Fruit fly (Drosophila melanogaster) whole organism, embryonic: ENCODE results near the gene pim.
A peak's percentile ranks its signal among the peaks of the same experiment; 100 is the strongest.

ENCODE experiments used
- C15 ChIP-seq: fragments of 200-800 bp; sonication (Bioruptor generic); IDR thresholded peaks from 3 replicates; pipeline ENCODE4 v1.3.6; 2022; ENCODE audit warnings: missing biosample characterization, missing genetic modification characterization
- CG10321 ChIP-seq: fragments of 200-800 bp; sonication (Bioruptor generic); IDR thresholded peaks from 2 replicates; pipeline ENCODE4 v1.3.6; 2022; ENCODE audit warnings: missing biosample characterization, missing genetic modification characterization
- CG10565 ChIP-seq: fragments of 200-800 bp; sonication (Bioruptor generic); optimal IDR thresholded peaks from 3 replicates; lab custom pipeline; 2016; ENCODE audit warnings: missing biosample characterization, mild to moderate bottlenecking, missing genetic modification characterization
- CG11696 ChIP-seq: fragments of 200-800 bp; sonication (Bioruptor generic); IDR thresholded peaks from 2 replicates; pipeline ENCODE4 v1.3.6; 2022; ENCODE audit warnings: missing biosample characterization, missing genetic modification characterization
- CG12155 ChIP-seq: fragments of 200-800 bp; sonication (Bioruptor generic); optimal IDR thresholded peaks from 3 replicates; lab custom pipeline; 2016; ENCODE audit warnings: missing biosample characterization, missing genetic modification characterization
- CG13624 ChIP-seq: fragments of 200-800 bp; sonication (Bioruptor generic); optimal IDR thresholded peaks from 2 replicates; lab custom pipeline; 2016; ENCODE audit warnings: missing biosample characterization, missing genetic modification characterization
- CG15514 ChIP-seq: fragments of 200-800 bp; sonication (Bioruptor generic); optimal IDR thresholded peaks from 3 replicates; lab custom pipeline; 2017; ENCODE audit warnings: missing biosample characterization, missing genetic modification characterization, mild to moderate bottlenecking, moderate library complexity, missing genetic modification reagents
- CG17612 ChIP-seq: fragments of 200-800 bp; sonication (Bioruptor generic); IDR thresholded peaks from 2 replicates; pipeline ENCODE4 v1.3.6; 2022; ENCODE audit warnings: missing biosample characterization, missing genetic modification characterization
- CG18011 ChIP-seq: fragments of 200-800 bp; sonication (Bioruptor generic); optimal IDR thresholded peaks from 2 replicates; lab custom pipeline; 2017; ENCODE audit warnings: missing biosample characterization, missing genetic modification characterization, mild to moderate bottlenecking, moderate library complexity, missing genotype
- CG18619 ChIP-seq: fragments of 200-800 bp; sonication (Bioruptor generic); optimal IDR thresholded peaks from 3 replicates; lab custom pipeline; 2017; ENCODE audit warnings: missing biosample characterization, mild to moderate bottlenecking, missing genetic modification characterization
- CG2875 ChIP-seq: fragments of 200-800 bp; sonication (Bioruptor generic); optimal IDR thresholded peaks from 2 replicates; lab custom pipeline; 2017; ENCODE audit warnings: missing biosample characterization, mild to moderate bottlenecking, missing genetic modification characterization, missing genetic modification reagents
- CG31224 ChIP-seq: fragments of 200-800 bp; sonication (Bioruptor generic); IDR thresholded peaks from 2 replicates; pipeline ENCODE4 v1.3.6; 2022; ENCODE audit warnings: missing biosample characterization, missing genetic modification characterization
- CG32772 ChIP-seq: fragments of 200-800 bp; sonication (Bioruptor generic); IDR thresholded peaks from 2 replicates; pipeline ENCODE4 v1.3.6; 2022; ENCODE audit warnings: missing biosample characterization, missing genetic modification characterization
- CG3281 ChIP-seq: fragments of 200-800 bp; sonication (Bioruptor generic); optimal IDR thresholded peaks from 3 replicates; lab custom pipeline; 2017; ENCODE audit warnings: missing biosample characterization, mild to moderate bottlenecking, missing genetic modification characterization
- CG33213 ChIP-seq: fragments of 200-800 bp; sonication (Bioruptor generic); optimal IDR thresholded peaks from 3 replicates; lab custom pipeline; 2016; ENCODE audit warnings: missing biosample characterization, missing genetic modification characterization
- CG3407 ChIP-seq: fragments of 200-800 bp; sonication (Bioruptor generic); optimal IDR thresholded peaks from 2 replicates; lab custom pipeline; 2018; ENCODE audit warnings: missing biosample characterization, mild to moderate bottlenecking, missing genetic modification characterization
- CG4730 ChIP-seq: fragments of 200-800 bp; sonication (Bioruptor generic); IDR thresholded peaks from 2 replicates; pipeline ENCODE4 v1.3.6; 2022; ENCODE audit warnings: missing biosample characterization, missing genetic modification characterization
- CG5953 ChIP-seq: fragments of 200-800 bp; sonication (Bioruptor generic); IDR thresholded peaks from 2 replicates; pipeline ENCODE4 v1.3.6; 2022; ENCODE audit warnings: missing biosample characterization, missing genetic modification characterization
- CG6689 ChIP-seq: fragments of 200-800 bp; sonication (Bioruptor generic); IDR thresholded peaks from 2 replicates; pipeline ENCODE4 v1.3.6; 2022; ENCODE audit warnings: missing biosample characterization, missing genetic modification characterization
- CG6854 ChIP-seq: fragments of 200-800 bp; sonication (Bioruptor generic); optimal IDR thresholded peaks from 3 replicates; lab custom pipeline; 2017; ENCODE audit warnings: missing biosample characterization, mild to moderate bottlenecking, missing genetic modification characterization
- CG7987 ChIP-seq: fragments of 200-800 bp; sonication (Bioruptor generic); optimal IDR thresholded peaks from 2 replicates; lab custom pipeline; 2018; ENCODE audit warnings: missing biosample characterization, mild to moderate bottlenecking, missing genetic modification characterization, moderate library complexity
- CG8388 ChIP-seq: fragments of 200-800 bp; sonication (Bioruptor generic); optimal IDR thresholded peaks from 2 replicates; lab custom pipeline; 2019; ENCODE audit warnings: missing biosample characterization, mild to moderate bottlenecking, missing genetic modification characterization, moderate library complexity
- CG8765 ChIP-seq: fragments of 200-800 bp; sonication (Bioruptor generic); IDR thresholded peaks from 2 replicates; pipeline ENCODE4 v1.3.6; 2022; ENCODE audit warnings: missing biosample characterization, missing genetic modification characterization
- CG9437 ChIP-seq: fragments of 200-800 bp; sonication (Bioruptor generic); optimal IDR thresholded peaks from 2 replicates; lab custom pipeline; 2018; ENCODE audit warnings: missing biosample characterization, mild to moderate bottlenecking, missing genetic modification characterization
- CG9932 ChIP-seq: fragments of 200-800 bp; sonication (Bioruptor generic); IDR thresholded peaks from 2 replicates; pipeline ENCODE4 v1.3.6; 2022; ENCODE audit warnings: missing biosample characterization, missing genetic modification characterization
- D19A ChIP-seq: fragments of 200-800 bp; optimal IDR thresholded peaks from 3 replicates; lab custom pipeline; 2019; ENCODE audit warnings: missing biosample characterization, mild to moderate bottlenecking, missing genetic modification characterization, moderate library complexity
- Dll ChIP-seq: fragments of 200-800 bp; sonication (Bioruptor generic); IDR thresholded peaks from 4 replicates; pipeline ENCODE4 v1.3.6; 2022; ENCODE audit warnings: missing biosample characterization, missing genetic modification characterization; ENCODE audit not compliant: partially characterized antibody
- ERR ChIP-seq: fragments of 200-800 bp; sonication (Bioruptor generic); optimal IDR thresholded peaks from 2 replicates; lab custom pipeline; 2016; ENCODE audit warnings: missing biosample characterization, missing genetic modification characterization
- Med ChIP-seq: fragments of 200-800 bp; sonication (Bioruptor generic); peaks from one replicate; lab custom pipeline; 2016; ENCODE audit warnings: missing biosample characterization, missing genetic modification characterization, mild to moderate bottlenecking, inconsistent platforms, moderate library complexity
- NK7.1 ChIP-seq: fragments of 200-800 bp; sonication (Bioruptor generic); optimal IDR thresholded peaks from 3 replicates; lab custom pipeline; 2016; ENCODE audit warnings: missing biosample characterization, missing genetic modification characterization
- Opbp ChIP-seq: fragments of 200-800 bp; sonication (Bioruptor generic); IDR thresholded peaks from 3 replicates; pipeline ENCODE4 v1.3.6; 2022; ENCODE audit warnings: missing biosample characterization, missing genetic modification characterization; ENCODE audit not compliant: partially characterized antibody
- Sin3A ChIP-seq: fragments of >200 bp; optimal IDR thresholded peaks from 2 replicates; lab custom pipeline; 2018
- Taf1 ChIP-seq: fragments of 200-800 bp; sonication (Bioruptor generic); IDR thresholded peaks from 2 replicates; pipeline ENCODE4 v1.3.6; 2022; ENCODE audit warnings: missing biosample characterization, missing genetic modification characterization
- bcd ChIP-seq: fragments of 200-800 bp; sonication (Bioruptor generic); optimal IDR thresholded peaks from 2 replicates; lab custom pipeline; 2017; ENCODE audit warnings: missing biosample characterization, mild to moderate bottlenecking, missing genetic modification characterization
- cg ChIP-seq: fragments of 200-800 bp; sonication (Bioruptor generic); optimal IDR thresholded peaks from 3 replicates; lab custom pipeline; 2019; ENCODE audit warnings: missing biosample characterization, mild to moderate bottlenecking, missing genetic modification characterization, moderate library complexity
- ci ChIP-seq: fragments of 200-800 bp; sonication (Bioruptor generic); IDR thresholded peaks from 3 replicates; pipeline ENCODE4 v1.3.6; 2022; ENCODE audit warnings: missing biosample characterization, missing genetic modification characterization
- disco-r ChIP-seq: fragments of 200-800 bp; sonication (Bioruptor generic); optimal IDR thresholded peaks from 2 replicates; lab custom pipeline; 2016; ENCODE audit warnings: missing biosample characterization, missing genetic modification characterization
- dysf ChIP-seq: fragments of 200-800 bp; sonication (Bioruptor generic); IDR thresholded peaks from 3 replicates; pipeline ENCODE4 v1.3.6; 2022; ENCODE audit warnings: missing biosample characterization, missing genetic modification characterization
- fru ChIP-seq: fragments of >200 bp; optimal IDR thresholded peaks from 2 replicates; lab custom pipeline; 2017
- gem ChIP-seq: fragments of 200-800 bp; sonication (Bioruptor generic); optimal IDR thresholded peaks from 2 replicates; lab custom pipeline; 2019; ENCODE audit warnings: missing biosample characterization, mild to moderate bottlenecking, missing genetic modification characterization, moderate library complexity
- ind ChIP-seq: fragments of 200-800 bp; sonication (Bioruptor generic); optimal IDR thresholded peaks from 3 replicates; lab custom pipeline; 2016; ENCODE audit warnings: missing biosample characterization, missing genetic modification characterization
- mirr ChIP-seq: fragments of 200-800 bp; sonication (Bioruptor generic); optimal IDR thresholded peaks from 3 replicates; lab custom pipeline; 2018; ENCODE audit warnings: missing biosample characterization, mild to moderate bottlenecking, missing genetic modification characterization
- nerfin-2 ChIP-seq: fragments of 200-800 bp; sonication (Bioruptor generic); IDR thresholded peaks from 2 replicates; pipeline ENCODE4 v1.3.6; 2022; ENCODE audit warnings: missing biosample characterization, missing genetic modification characterization; ENCODE audit not compliant: partially characterized antibody
- prd ChIP-seq, 3 experiments: fragments of >200 bp in 2 of 3; fragments of 200-800 bp in 1 of 3; sonication (Bioruptor generic) in 1 of 3; optimal IDR thresholded peaks in 2 of 3; IDR thresholded peaks in 1 of 3; 2 replicates in 2 of 3; 3 replicates in 1 of 3; pipeline versions ENCODE4 v1.3.6 to Lab custom; 2017 to 2022; ENCODE audit warnings: missing biosample characterization in 1 of 3, missing genetic modification characterization in 1 of 3
- sima ChIP-seq: fragments of 200-800 bp; sonication (Bioruptor generic); optimal IDR thresholded peaks from 2 replicates; lab custom pipeline; 2016; ENCODE audit warnings: missing biosample characterization, missing genetic modification characterization
- sr ChIP-seq: fragments of 200-800 bp; sonication (Bioruptor generic); IDR thresholded peaks from 3 replicates; pipeline ENCODE4 v1.3.6; 2022; ENCODE audit warnings: missing biosample characterization, missing genetic modification characterization
- tio ChIP-seq: fragments of 200-800 bp; sonication (Bioruptor generic); optimal IDR thresholded peaks from 2 replicates; lab custom pipeline; 2017; ENCODE audit warnings: missing biosample characterization, missing genetic modification characterization, inconsistent platforms
- tup ChIP-seq: fragments of 200-800 bp; sonication (Bioruptor generic); optimal IDR thresholded peaks from 2 replicates; lab custom pipeline; 2016; ENCODE audit warnings: missing biosample characterization, mild to moderate bottlenecking, missing genetic modification characterization, moderate library complexity
- twi ChIP-seq: fragments of 200-800 bp; optimal IDR thresholded peaks from 2 replicates; lab custom pipeline; 2019; ENCODE audit warnings: missing biosample characterization, mild to moderate bottlenecking, missing genetic modification characterization, moderate library complexity

pim gene

DNA sequence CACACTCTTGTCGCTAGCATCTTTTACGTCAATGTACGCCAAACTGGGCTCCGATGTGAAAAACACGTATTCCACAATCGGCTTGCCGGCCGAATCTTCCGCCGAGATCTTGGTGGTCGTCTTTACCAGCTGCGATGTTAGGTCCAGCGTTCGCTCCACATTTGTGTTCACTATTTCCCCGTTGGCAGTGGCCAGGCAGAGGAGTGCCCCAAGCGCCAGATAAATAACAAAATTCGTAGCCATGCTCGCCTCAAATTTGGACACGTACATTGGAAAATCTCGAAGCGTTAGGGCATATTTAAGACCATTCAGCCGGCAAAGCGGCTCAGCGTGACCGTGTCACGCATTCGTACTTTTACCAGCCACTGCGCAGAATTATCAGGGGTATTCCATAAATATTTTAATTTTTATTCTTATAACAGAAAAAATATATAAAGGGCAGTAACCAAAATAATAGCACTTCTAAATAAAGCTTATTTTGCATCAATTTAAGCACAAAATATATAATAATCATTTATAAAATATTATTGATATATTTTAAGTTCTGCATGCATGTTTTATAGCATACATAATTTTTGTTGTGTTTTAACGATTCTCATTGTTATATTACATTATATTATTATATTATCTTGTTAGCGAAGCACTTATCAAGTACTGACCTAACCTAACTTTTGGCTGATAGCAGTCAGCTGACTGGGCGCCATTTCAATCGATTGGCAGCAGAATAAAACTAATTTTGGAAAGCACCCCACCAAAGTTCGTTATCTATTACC, 12.9 kb downstream of the pim start, which contains the start of the genes CG33303 and dpr19 (continued):
- TF ChIP-seq ERR (GFP tag; lab: Kevin White, UChicago) (no peak), CG17612 (GFP tag; lab: Robert Waterston, UW) (no peak), tup (GFP tag; lab: Kevin White, UChicago) (no peak), CG13624 (GFP tag; lab: Kevin White, UChicago) (no peak), NK7.1 (GFP tag; lab: Kevin White, UChicago) (no peak), dysf (peak; percentile 71; the same call in 1 of the 3 replicates), disco-r (GFP tag; lab: Kevin White, UChicago) (no peak), CG18011 (no peak), CG7987 (peak; percentile 13), CG8388 (GFP tag; lab: Kevin White, UChicago) (peak; percentile 86), CG15514 (GFP tag; lab: Kevin White, UChicago) (peak; percentile 69), fru (no peak), Dll (GFP tag; lab: Robert Waterston, UW) (peak; percentile 38; the same call in 1 of the 4 replicates), CG31224 (GFP tag; lab: Robert Waterston, UW) (peak; percentile 41; the same call in 1 of the 2 replicates), CG6854 (GFP tag; lab: Kevin White, UChicago) (peak; percentile 66), Opbp (GFP tag; lab: Robert Waterston, UW) (no peak), CG3281 (peak; percentile 70), ind (GFP tag; lab: Kevin White, UChicago) (peak; percentile 43), CG32772 (GFP tag; lab: Robert Waterston, UW) (peak; percentile 47), CG9932 (GFP tag; lab: Robert Waterston, UW) (peak; percentile 17; the same call in 1 of the 2 replicates), tio (GFP tag; lab: Kevin White, UChicago) (no peak), ci (peak; percentile 73; the same call in 2 of the 3 replicates), CG18619 (peak; percentile 68), CG4730 (GFP tag; lab: Robert Waterston, UW) (peak; percentile 36; the same call in 1 of the 2 replicates), CG6689 (peak; percentile 68), CG8765 (GFP tag; lab: Robert Waterston, UW) (no peak), sr (GFP tag; lab: Robert Waterston, UW) (no peak), cg (GFP tag; lab: Kevin White, UChicago) (no peak), gem (peak; percentile 92), C15 (no peak), CG10565 (GFP tag; lab: Kevin White, UChicago) (no peak), D19A (peak; percentile 83), CG12155 (GFP tag; lab: Kevin White, UChicago) (peak; percentile 50), mirr (GFP tag; lab: Kevin White, UChicago) (no peak), twi (tag; lab: Kevin White, UChicago) (peak; percentile 71), Med (GFP tag; lab: Kevin White, UChicago) (peak; percentile 68), Taf1 (GFP tag; lab: Robert Waterston, UW) (peak; percentile 20; the same call in 1 of the 2 replicates), CG9437 (GFP tag; lab: Kevin White, UChicago) (peak; percentile 75), prd (optimal IDR thresholded peaks at IDR 0.05; lab: Kevin White, UChicago) (no peak), prd (GFP tag; IDR thresholded peaks at IDR 0.05; lab: Robert Waterston, UW) (peak; percentile 27; the same call in 1 of the 3 replicates), CG3407 (peak; percentile 63), CG11696 (GFP tag; lab: Robert Waterston, UW) (peak; percentile 63; the same call in 1 of the 2 replicates), bcd (GFP tag; lab: Kevin White, UChicago) (peak; percentile 65), sima (no peak), CG33213 (no peak), CG2875 (GFP tag; lab: Kevin White, UChicago) (peak; percentile 36), nerfin-2 (GFP tag; lab: Robert Waterston, UW) (no peak), CG5953 (no peak), CG10321 (peak; percentile 49; the same call in 1 of the 2 replicates), Sin3A (lab: Kevin White, UChicago) (no peak)
